Fruit fly (Drosophila melanogaster) whole organism, embryonic: Measurements from ENCODE around the gene Cyp4d14.
A peak's percentile ranks its signal among the peaks of the same experiment; 100 is the strongest.

ENCODE experiments used
- Adf1 ChIP-seq: fragments of 200-800 bp; sonication (Bioruptor generic); IDR thresholded peaks from 2 replicates; pipeline ENCODE4 v1.3.6; 2022; ENCODE audit warnings: missing biosample characterization, missing genetic modification characterization
- Atf-2 ChIP-seq: fragments of 200-800 bp; sonication (Bioruptor generic); optimal IDR thresholded peaks from 2 replicates; lab custom pipeline; 2016; ENCODE audit warnings: missing biosample characterization, missing genetic modification characterization
- CG10147 ChIP-seq: fragments of 200-800 bp; sonication (Bioruptor generic); optimal IDR thresholded peaks from 2 replicates; lab custom pipeline; 2019; ENCODE audit warnings: missing biosample characterization, mild to moderate bottlenecking, missing genetic modification characterization, moderate library complexity
- CG10209 ChIP-seq: fragments of 200-800 bp; sonication (Bioruptor generic); optimal IDR thresholded peaks from 3 replicates; lab custom pipeline; 2017; ENCODE audit warnings: missing biosample characterization, mild to moderate bottlenecking, missing genetic modification characterization, missing genetic modification reagents
- CG10274 ChIP-seq: fragments of 200-800 bp; sonication (Bioruptor generic); optimal IDR thresholded peaks from 3 replicates; lab custom pipeline; 2017; ENCODE audit warnings: missing biosample characterization, mild to moderate bottlenecking, missing genetic modification characterization
- CG11696 ChIP-seq: fragments of 200-800 bp; sonication (Bioruptor generic); IDR thresholded peaks from 2 replicates; pipeline ENCODE4 v1.3.6; 2022; ENCODE audit warnings: missing biosample characterization, missing genetic modification characterization
- CG15601 ChIP-seq: fragments of 200-800 bp; sonication (Bioruptor generic); optimal IDR thresholded peaks from 3 replicates; lab custom pipeline; 2019; ENCODE audit warnings: missing biosample characterization, mild to moderate bottlenecking, missing genetic modification characterization, moderate library complexity
- CG16863 ChIP-seq: fragments of 200-800 bp; sonication (Bioruptor generic); optimal IDR thresholded peaks from 3 replicates; lab custom pipeline; 2016; ENCODE audit warnings: missing biosample characterization, missing genetic modification characterization
- CG2199 ChIP-seq: fragments of 200-800 bp; sonication (Bioruptor generic); IDR thresholded peaks from 3 replicates; pipeline ENCODE4 v1.3.6; 2022; ENCODE audit warnings: missing biosample characterization, missing genetic modification characterization
- CG2678 ChIP-seq: fragments of 200-800 bp; sonication (Bioruptor generic); optimal IDR thresholded peaks from 3 replicates; lab custom pipeline; 2019; ENCODE audit warnings: missing biosample characterization, mild to moderate bottlenecking, missing genetic modification characterization, moderate library complexity
- CG31441 ChIP-seq: fragments of 200-800 bp; sonication (Bioruptor generic); IDR thresholded peaks from 2 replicates; pipeline ENCODE4 v1.3.6; 2022; ENCODE audit warnings: missing biosample characterization, missing genetic modification characterization
- CG3281 ChIP-seq: fragments of 200-800 bp; sonication (Bioruptor generic); optimal IDR thresholded peaks from 3 replicates; lab custom pipeline; 2017; ENCODE audit warnings: missing biosample characterization, mild to moderate bottlenecking, missing genetic modification characterization
- CG4360 ChIP-seq: fragments of 200-800 bp; sonication (Bioruptor generic); IDR thresholded peaks from 2 replicates; pipeline ENCODE4 v1.3.6; 2022; ENCODE audit warnings: missing biosample characterization, missing genetic modification characterization
- CG4820 ChIP-seq: fragments of 200-800 bp; sonication (Bioruptor generic); optimal IDR thresholded peaks from 3 replicates; lab custom pipeline; 2016; ENCODE audit warnings: missing biosample characterization, missing genetic modification characterization
- CrebB ChIP-seq: fragments of 200-800 bp; sonication (Bioruptor generic); optimal IDR thresholded peaks from 3 replicates; lab custom pipeline; 2018; ENCODE audit warnings: missing biosample characterization, mild to moderate bottlenecking, missing genetic modification characterization
- D19A ChIP-seq: fragments of 200-800 bp; optimal IDR thresholded peaks from 3 replicates; lab custom pipeline; 2019; ENCODE audit warnings: missing biosample characterization, mild to moderate bottlenecking, missing genetic modification characterization, moderate library complexity
- Dip3 ChIP-seq: fragments of 200-800 bp; sonication (Bioruptor generic); optimal IDR thresholded peaks from 3 replicates; lab custom pipeline; 2016; ENCODE audit warnings: missing biosample characterization, missing genetic modification characterization
- Dref ChIP-seq: fragments of 200-800 bp; sonication (Bioruptor generic); IDR thresholded peaks from 2 replicates; pipeline ENCODE4 v1.3.6; 2022; ENCODE audit warnings: missing biosample characterization, missing genetic modification characterization
- E2f2 ChIP-seq: fragments of 200-800 bp; sonication (Bioruptor generic); IDR thresholded peaks from 2 replicates; pipeline ENCODE4 v1.3.6; 2022; ENCODE audit warnings: missing biosample characterization, missing genetic modification characterization
- ERR ChIP-seq: fragments of 200-800 bp; sonication (Bioruptor generic); optimal IDR thresholded peaks from 2 replicates; lab custom pipeline; 2016; ENCODE audit warnings: missing biosample characterization, missing genetic modification characterization
- Fer2 ChIP-seq: fragments of 200-800 bp; sonication (Bioruptor generic); optimal IDR thresholded peaks from 2 replicates; lab custom pipeline; 2018; ENCODE audit warnings: missing biosample characterization, mild to moderate bottlenecking, missing genetic modification characterization, moderate library complexity
- HmgZ ChIP-seq: fragments of 200-800 bp; sonication (Bioruptor generic); optimal IDR thresholded peaks from 2 replicates; lab custom pipeline; 2018; ENCODE audit warnings: missing biosample characterization, mild to moderate bottlenecking, missing genetic modification characterization
- Hr51 ChIP-seq, 2 experiments: fragments of 200-800 bp; sonication (Bioruptor generic); optimal IDR thresholded peaks; 2 replicates in 1 of 2; 3 replicates in 1 of 2; lab custom pipeline; 2016 to 2018; ENCODE audit warnings: missing biosample characterization in 2 of 2, missing genetic modification characterization in 2 of 2, mild to moderate bottlenecking in 1 of 2, moderate library complexity in 1 of 2
- Lpt ChIP-seq: fragments of >200 bp; optimal IDR thresholded peaks from 2 replicates; lab custom pipeline; 2018; ENCODE audit warnings: missing biosample characterization, missing genetic modification characterization
- MTF-1 ChIP-seq: fragments of 200-800 bp; sonication (Bioruptor generic); optimal IDR thresholded peaks from 2 replicates; lab custom pipeline; 2018; ENCODE audit warnings: missing biosample characterization, mild to moderate bottlenecking, missing genetic modification characterization, borderline replicate concordance
- Meics ChIP-seq: fragments of 200-800 bp; sonication (Bioruptor generic); optimal IDR thresholded peaks from 2 replicates; lab custom pipeline; 2017; ENCODE audit warnings: missing biosample characterization, mild to moderate bottlenecking, missing genetic modification characterization
- Opbp ChIP-seq: fragments of 200-800 bp; sonication (Bioruptor generic); IDR thresholded peaks from 3 replicates; pipeline ENCODE4 v1.3.6; 2022; ENCODE audit warnings: missing biosample characterization, missing genetic modification characterization; ENCODE audit not compliant: partially characterized antibody
- Rx ChIP-seq: fragments of 200-800 bp; sonication (Bioruptor generic); IDR thresholded peaks from 2 replicates; pipeline ENCODE4 v1.3.6; 2022; ENCODE audit warnings: missing biosample characterization, missing genetic modification characterization
- Stat92E ChIP-seq, 3 experiments: fragments of >200 bp in 2 of 3; fragments of 200-800 bp in 1 of 3; sonication (Bioruptor generic) in 1 of 3; optimal IDR thresholded peaks; 2 replicates each; lab custom pipeline; 2017 to 2019; ENCODE audit warnings: missing biosample characterization in 3 of 3, missing genetic modification characterization in 3 of 3, mild to moderate bottlenecking in 1 of 3, moderate library complexity in 1 of 3
- bowl ChIP-seq: fragments of 200-800 bp; sonication (Bioruptor generic); IDR thresholded peaks from 2 replicates; pipeline ENCODE4 v1.3.6; 2022; ENCODE audit warnings: missing biosample characterization, missing genetic modification characterization
- cwo ChIP-seq: fragments of 200-800 bp; sonication (Bioruptor generic); optimal IDR thresholded peaks from 3 replicates; lab custom pipeline; 2017; ENCODE audit warnings: missing biosample characterization, missing genetic modification characterization, mild to moderate bottlenecking, moderate library complexity, missing genetic modification reagents
- dan ChIP-seq: fragments of 200-800 bp; sonication (Bioruptor generic); IDR thresholded peaks from 2 replicates; pipeline ENCODE4 v1.3.6; 2022; ENCODE audit warnings: missing biosample characterization, missing genetic modification characterization
- dysf ChIP-seq: fragments of 200-800 bp; sonication (Bioruptor generic); IDR thresholded peaks from 3 replicates; pipeline ENCODE4 v1.3.6; 2022; ENCODE audit warnings: missing biosample characterization, missing genetic modification characterization
- exex ChIP-seq: fragments of 200-800 bp; sonication (Bioruptor generic); optimal IDR thresholded peaks from 4 replicates; lab custom pipeline; 2018; ENCODE audit warnings: missing biosample characterization, mild to moderate bottlenecking, missing genetic modification characterization, moderate library complexity
- fru ChIP-seq: fragments of >200 bp; optimal IDR thresholded peaks from 2 replicates; lab custom pipeline; 2017
- grau ChIP-seq: fragments of 200-800 bp; optimal IDR thresholded peaks from 3 replicates; lab custom pipeline; 2019; ENCODE audit warnings: missing biosample characterization, mild to moderate bottlenecking, missing genetic modification characterization, moderate library complexity
- gsb-n ChIP-seq: fragments of 200-800 bp; sonication (Bioruptor generic); optimal IDR thresholded peaks from 3 replicates; lab custom pipeline; 2018; ENCODE audit warnings: missing biosample characterization, mild to moderate bottlenecking, missing genetic modification characterization
- h ChIP-seq: fragments of >200 bp; optimal IDR thresholded peaks from 2 replicates; lab custom pipeline; 2017
- ham ChIP-seq: fragments of 200-800 bp; sonication (Bioruptor generic); IDR thresholded peaks from 2 replicates; pipeline ENCODE4 v1.3.6; 2022; ENCODE audit warnings: missing biosample characterization, missing genetic modification characterization
- jigr1 ChIP-seq: fragments of 200-800 bp; sonication (Bioruptor generic); IDR thresholded peaks from 3 replicates; pipeline ENCODE4 v1.3.6; 2022; ENCODE audit warnings: missing biosample characterization, missing genetic modification characterization
- lbe ChIP-seq: fragments of 200-800 bp; sonication (Bioruptor generic); optimal IDR thresholded peaks from 2 replicates; lab custom pipeline; 2016; ENCODE audit warnings: missing biosample characterization, mild to moderate bottlenecking, missing genetic modification characterization
- nau ChIP-seq: fragments of 200-800 bp; sonication (Bioruptor generic); optimal IDR thresholded peaks from 3 replicates; lab custom pipeline; 2017; ENCODE audit warnings: missing biosample characterization, mild to moderate bottlenecking, missing genetic modification characterization, missing genetic modification reagents
- rib ChIP-seq: fragments of 200-800 bp; sonication (Bioruptor generic); IDR thresholded peaks from 2 replicates; pipeline ENCODE4 v1.3.6; 2022; ENCODE audit warnings: missing biosample characterization, missing genetic modification characterization
- ro ChIP-seq: fragments of 200-800 bp; sonication (Bioruptor generic); IDR thresholded peaks from 2 replicates; pipeline ENCODE4 v1.3.6; 2022; ENCODE audit warnings: missing biosample characterization, missing genetic modification characterization
- run ChIP-seq: fragments of 200-800 bp; sonication (Bioruptor generic); optimal IDR thresholded peaks from 3 replicates; lab custom pipeline; 2018; ENCODE audit warnings: missing biosample characterization, mild to moderate bottlenecking, missing genetic modification characterization
- so ChIP-seq: fragments of 200-800 bp; sonication (Bioruptor generic); IDR thresholded peaks from 3 replicates; pipeline ENCODE4 v1.3.6; 2022; ENCODE audit warnings: missing biosample characterization, missing genetic modification characterization
- sug ChIP-seq: fragments of 200-800 bp; optimal IDR thresholded peaks from 2 replicates; lab custom pipeline; 2019; ENCODE audit warnings: missing biosample characterization, mild to moderate bottlenecking, missing genetic modification characterization, moderate library complexity
- tap ChIP-seq: fragments of 200-800 bp; optimal IDR thresholded peaks from 3 replicates; lab custom pipeline; 2019; ENCODE audit warnings: missing biosample characterization, mild to moderate bottlenecking, missing genetic modification characterization, moderate library complexity
- unc-4 ChIP-seq: fragments of 200-800 bp; sonication (Bioruptor generic); IDR thresholded peaks from 2 replicates; pipeline ENCODE4 v1.3.6; 2022; ENCODE audit warnings: missing biosample characterization, missing genetic modification characterization; ENCODE audit not compliant: partially characterized antibody
- yki ChIP-seq: fragments of >200 bp; optimal IDR thresholded peaks from 3 replicates; lab custom pipeline; 2018
- zfh1 ChIP-seq: fragments of 200-800 bp; sonication (Bioruptor generic); IDR thresholded peaks from 3 replicates; pipeline ENCODE4 v1.3.6; 2022; ENCODE audit warnings: missing biosample characterization, missing genetic modification characterization

Gene Cyp4d14

dm6 chrX:2136831-2137452 lies 38.2 kb downstream of the Cyp4d14 start (continued):
- peak; percentile 99 for TF ChIP-seq ERR (GFP tag; lab: Kevin White, UChicago)
- TF ChIP-seq rib, result peak; percentile 100
- peak; percentile 100 for TF ChIP-seq Fer2 (tag; lab: Kevin White, UChicago)
- TF ChIP-seq unc-4 (GFP tag; lab: Robert Waterston, UW), result no peak
- peak; percentile 79 for TF ChIP-seq CG31441 (GFP tag; lab: Robert Waterston, UW)
- peak; percentile 98 for TF ChIP-seq cwo (GFP tag; lab: Kevin White, UChicago)
- TF ChIP-seq CG3281 (GFP tag; lab: Kevin White, UChicago), result peak; percentile 99
- TF ChIP-seq D19A (tag; lab: Kevin White, UChicago), result peak; percentile 98
- peak; percentile 29 for TF ChIP-seq yki (lab: Kevin White, UChicago)
- peak; percentile 100 for TF ChIP-seq ro (GFP tag; lab: Robert Waterston, UW)
- peak; percentile 100 for TF ChIP-seq bowl (GFP tag; lab: Robert Waterston, UW)
- peak; percentile 99 for TF ChIP-seq CG11696 (GFP tag; lab: Robert Waterston, UW)
- TF ChIP-seq fru, result no peak
- peak; percentile 99 for TF ChIP-seq nau (GFP tag; lab: Kevin White, UChicago)
- peak; percentile 97 for TF ChIP-seq CG4360
- TF ChIP-seq Stat92E (GFP tag; optimal IDR thresholded peaks at IDR 0.05; lab: Kevin White, UChicago), result peak in 1 of 3 experiments; percentile 99
- TF ChIP-seq zfh1 (GFP tag; lab: Robert Waterston, UW), result peak; percentile 100
- TF ChIP-seq Dip3 (GFP tag; lab: Kevin White, UChicago), result peak; percentile 100
- peak; percentile 100 for TF ChIP-seq so (GFP tag; lab: Robert Waterston, UW)
- TF ChIP-seq CG15601 (tag; lab: Kevin White, UChicago), result peak; percentile 99
- peak; percentile 100 for TF ChIP-seq Atf-2
- TF ChIP-seq Dref (GFP tag; lab: Robert Waterston, UW), result peak; percentile 60
- TF ChIP-seq dan (GFP tag; lab: Robert Waterston, UW), result peak; percentile 100
- peak; percentile 100 for TF ChIP-seq CG10147 (GFP tag; lab: Kevin White, UChicago)
- TF ChIP-seq MTF-1 (GFP tag; lab: Kevin White, UChicago), result peak; percentile 100
- peak; percentile 100 for TF ChIP-seq tap
- peak; percentile 99 for TF ChIP-seq lbe (GFP tag; lab: Kevin White, UChicago)
- TF ChIP-seq jigr1 (GFP tag; lab: Robert Waterston, UW), result peak; percentile 100
- peak; percentile 91 for TF ChIP-seq E2f2
- peak; percentile 100 for TF ChIP-seq Hr51 (GFP tag; optimal IDR thresholded peaks at IDR 0.05; lab: Kevin White, UChicago)
- peak; percentile 99 for TF ChIP-seq run (tag; lab: Kevin White, UChicago)
- peak; percentile 100 for TF ChIP-seq ham (GFP tag; lab: Robert Waterston, UW)
- TF ChIP-seq grau (tag; lab: Kevin White, UChicago), result peak; percentile 100
- peak; percentile 97 for TF ChIP-seq exex
- peak; percentile 99 for TF ChIP-seq CG4820
- TF ChIP-seq dysf, result peak; percentile 100
- 0 out of 3 replicates have a peak, but pooled peaks have one; percentile 28 for TF ChIP-seq Opbp
- peak; percentile 99 for TF ChIP-seq sug (tag; lab: Kevin White, UChicago)
- TF ChIP-seq Lpt (GFP tag; lab: Kevin White, UChicago), result peak; percentile 1
- peak; percentile 100 for TF ChIP-seq CG10209 (GFP tag; lab: Kevin White, UChicago)
- TF ChIP-seq Rx (GFP tag; lab: Robert Waterston, UW), result peak; percentile 100
- TF ChIP-seq CG2199 (GFP tag; lab: Robert Waterston, UW), result peak; percentile 100
- peak; percentile 100 for TF ChIP-seq CG16863 (GFP tag; lab: Kevin White, UChicago)
- TF ChIP-seq HmgZ (tag; lab: Kevin White, UChicago), result peak; percentile 100
- peak; percentile 93 for TF ChIP-seq Adf1 (GFP tag; lab: Robert Waterston, UW)
- no peak for TF ChIP-seq h (lab: Kevin White, UChicago)
- peak; percentile 100 for TF ChIP-seq CrebB
- peak; percentile 100 for TF ChIP-seq gsb-n
- TF ChIP-seq Meics (GFP tag; lab: Kevin White, UChicago), result peak; percentile 99
- TF ChIP-seq CG10274 (GFP tag; lab: Kevin White, UChicago), result peak; percentile 98
- TF ChIP-seq CG2678 (tag; lab: Kevin White, UChicago), result peak; percentile 100
